Fruit fly (Drosophila melanogaster) whole organism, adult: ENCODE data around the gene Samuel.

ENCODE experiments used
- CG5204 ChIP-seq: fragments of 200-800 bp; sonication (Bioruptor generic); optimal IDR thresholded peaks from 2 replicates; lab custom pipeline; 2016; ENCODE audit warnings: missing biosample characterization, missing genetic modification characterization
- CG7101 ChIP-seq: fragments of 200-800 bp; sonication (Bioruptor generic); optimal IDR thresholded peaks from 2 replicates; lab custom pipeline; 2018; ENCODE audit warnings: missing biosample characterization, mild to moderate bottlenecking, missing genetic modification characterization, moderate library complexity
- Clk ChIP-seq: fragments of 200-800 bp; sonication (Bioruptor generic); optimal IDR thresholded peaks from 2 replicates; lab custom pipeline; 2017; ENCODE audit warnings: missing biosample characterization, missing genetic modification characterization
- Mnt ChIP-seq: fragments of 200-800 bp; sonication (Bioruptor generic); optimal IDR thresholded peaks from 2 replicates; lab custom pipeline; 2016; ENCODE audit warnings: missing biosample characterization, mild to moderate bottlenecking, missing genetic modification characterization
- bab1 ChIP-seq: fragments of 200-800 bp; sonication (Bioruptor generic); optimal IDR thresholded peaks from 3 replicates; lab custom pipeline; 2019; ENCODE audit warnings: missing biosample characterization, mild to moderate bottlenecking, missing genetic modification characterization, moderate library complexity
- cnc ChIP-seq, 2 experiments: fragments of >200 bp; optimal IDR thresholded peaks; 2 replicates each; lab custom pipeline; 2017
- kay ChIP-seq: fragments of 200-800 bp; sonication (Bioruptor generic); peaks from one replicate; lab custom pipeline; 2016; ENCODE audit warnings: missing biosample characterization, missing genetic modification characterization, borderline replicate concordance
- ovo ChIP-seq: fragments of 200-800 bp; sonication (Bioruptor generic); optimal IDR thresholded peaks from 2 replicates; lab custom pipeline; 2016; ENCODE audit warnings: missing biosample characterization, missing genetic modification characterization
- pad ChIP-seq: fragments of 200-800 bp; sonication (Bioruptor generic); optimal IDR thresholded peaks from 3 replicates; lab custom pipeline; 2017; ENCODE audit warnings: missing biosample characterization, missing genetic modification characterization, mild to moderate bottlenecking, moderate library complexity, missing genetic modification reagents
- toe ChIP-seq: fragments of 200-800 bp; sonication (Bioruptor generic); optimal IDR thresholded peaks from 2 replicates; lab custom pipeline; 2016; ENCODE audit warnings: missing biosample characterization, missing genetic modification characterization

DNA sequence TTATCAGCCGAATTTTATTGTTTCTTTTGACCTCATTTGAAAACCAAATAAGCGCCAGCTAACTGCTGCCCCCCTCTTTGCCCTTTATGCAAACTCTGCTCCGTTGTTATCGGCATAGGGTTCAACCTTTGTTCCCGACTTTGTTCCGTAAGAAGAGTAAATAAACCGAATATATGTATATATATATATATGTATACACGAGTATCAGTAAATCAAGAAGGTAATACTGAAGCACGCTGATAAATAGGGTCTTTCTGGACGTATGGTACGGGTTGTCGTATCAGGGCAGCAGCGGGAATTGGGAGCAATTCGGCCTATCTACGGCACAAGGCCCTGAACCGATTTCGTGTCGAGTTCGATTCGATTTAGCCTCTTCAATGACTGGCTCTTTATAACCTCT is 27.9 kb downstream of the Samuel start:
- TF ChIP-seq cnc (optimal IDR thresholded peaks at IDR 0.05; lab: Kevin White, UChicago) = no peak
- no peak for TF ChIP-seq kay
- no peak for TF ChIP-seq ovo
- no peak for TF ChIP-seq Mnt
- no peak for TF ChIP-seq CG7101 (tag; lab: Kevin White, UChicago)
- TF ChIP-seq Clk (GFP tag; lab: Kevin White, UChicago) = no peak
- TF ChIP-seq bab1 (GFP tag; lab: Kevin White, UChicago) = no peak
- TF ChIP-seq toe (GFP tag; lab: Kevin White, UChicago) = no peak
- no peak for TF ChIP-seq pad (GFP tag; lab: Kevin White, UChicago)
- no peak for TF ChIP-seq CG5204 (GFP tag; lab: Kevin White, UChicago)
